Worm (Caenorhabditis elegans) whole organism, early embryonic: Measurements from ENCODE around the gene cest-31.

Source experiments
- F13C5.2 ChIP-seq: sonication (generic microtip); optimal IDR thresholded peaks from 2 replicates; lab custom pipeline; 2017; ENCODE audit warnings: mild to moderate bottlenecking, missing genetic modification characterization, inconsistent platforms, missing compliant biosample characterization
- ama-1 ChIP-seq: fragments of 150-350 bp; optimal IDR thresholded peaks from 2 replicates; lab custom pipeline; 2014
- ceh-13 ChIP-seq: fragments of 200-800 bp; sonication (Bioruptor generic); optimal IDR thresholded peaks from 2 replicates; lab custom pipeline; 2018; ENCODE audit warnings: mild to moderate bottlenecking, missing genetic modification characterization, missing compliant biosample characterization
- ceh-36 ChIP-seq: sonication (generic microtip); optimal IDR thresholded peaks from 2 replicates; lab custom pipeline; 2016; ENCODE audit warnings: missing genetic modification characterization, inconsistent platforms, missing compliant biosample characterization
- flt-1 ChIP-seq: fragments of 200-800 bp; sonication (Bioruptor generic); IDR thresholded peaks from 2 replicates; pipeline ENCODE4 v1.3.6; 2022; ENCODE audit warnings: missing genetic modification characterization, missing compliant biosample characterization
- sea-1 ChIP-seq: fragments of 200-800 bp; sonication (Bioruptor generic); conservative IDR thresholded peaks from 2 replicates; pipeline ENCODE4 v1.3.6; 2022; ENCODE audit warnings: missing genetic modification characterization, missing compliant biosample characterization
- tbx-37 ChIP-seq: fragments of 200-800 bp; sonication (Bioruptor generic); conservative IDR thresholded peaks from 2 replicates; pipeline ENCODE4 v1.3.6; 2022; ENCODE audit warnings: missing genetic modification reagents, missing genetic modification characterization, missing compliant biosample characterization
- tra-4 ChIP-seq: sonication (generic microtip); optimal IDR thresholded peaks from 2 replicates; lab custom pipeline; 2017; ENCODE audit warnings: missing genetic modification characterization, missing compliant biosample characterization

DNA sequence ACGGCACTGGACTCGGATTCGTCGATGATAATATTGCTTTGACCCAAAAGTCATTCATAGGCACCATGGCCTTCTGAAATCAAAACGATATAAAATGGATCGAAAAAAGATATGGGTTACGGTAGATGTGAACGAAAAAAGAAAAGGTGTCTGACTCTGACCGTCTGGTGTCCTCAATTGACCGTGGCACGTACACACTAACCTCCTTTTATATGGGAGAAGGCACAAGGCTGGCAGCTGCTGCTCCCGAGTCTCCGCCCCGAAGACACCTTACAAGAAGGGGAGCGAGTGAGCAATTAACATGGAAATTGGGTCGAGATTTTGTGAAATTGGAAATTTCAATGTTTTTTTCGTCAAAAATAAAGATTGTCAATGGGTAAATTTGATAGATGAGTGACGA is 7.4 kb downstream of the cest-31 start, which contains the start of gene egl-46:
- TF ChIP-seq ceh-13 (GFP tag; lab: Kevin White, UChicago) = no peak
- no peak for TF ChIP-seq F13C5.2 (tag; lab: Kevin White, UChicago)
- no peak for TF ChIP-seq ama-1 (lab: Kevin White, UChicago)
- TF ChIP-seq flt-1 (GFP tag; lab: Robert Waterston, UW) = no peak
- no peak for TF ChIP-seq ceh-36 (tag; lab: Kevin White, UChicago)
- no peak for TF ChIP-seq sea-1
- TF ChIP-seq tbx-37 = no peak
- no peak for TF ChIP-seq tra-4 (tag; lab: Kevin White, UChicago)
